Fruit fly (Drosophila melanogaster) whole organism, prepupa: ENCODE data around the gene Osi18.

Experiments
- CG10631 ChIP-seq: fragments of 200-800 bp; sonication (Bioruptor generic); optimal IDR thresholded peaks from 2 replicates; lab custom pipeline; 2016; ENCODE audit warnings: missing biosample characterization, missing genetic modification characterization
- CG11294 ChIP-seq: fragments of 200-800 bp; sonication (Bioruptor generic); IDR thresholded peaks from 2 replicates; pipeline ENCODE4 v1.3.6; 2022; ENCODE audit warnings: missing biosample characterization, missing genetic modification characterization
- CG11762 ChIP-seq: fragments of 200-800 bp; sonication (Bioruptor generic); optimal IDR thresholded peaks from 3 replicates; lab custom pipeline; 2016; ENCODE audit warnings: missing biosample characterization, missing genetic modification characterization; ENCODE audit not compliant: insufficient read depth
- CG15336 ChIP-seq: fragments of 200-800 bp; sonication (Bioruptor generic); IDR thresholded peaks from 2 replicates; pipeline ENCODE4 v1.3.6; 2022; ENCODE audit warnings: missing biosample characterization, missing genetic modification characterization
- CG3032 ChIP-seq: fragments of 200-800 bp; optimal IDR thresholded peaks from 2 replicates; lab custom pipeline; 2019; ENCODE audit warnings: missing biosample characterization, mild to moderate bottlenecking, missing genetic modification characterization, moderate library complexity
- CG8319 ChIP-seq: fragments of 200-800 bp; sonication (Bioruptor generic); optimal IDR thresholded peaks from 3 replicates; lab custom pipeline; 2016; ENCODE audit warnings: missing biosample characterization, missing genetic modification characterization
- Gug ChIP-seq: fragments of 200-800 bp; sonication (Bioruptor generic); IDR thresholded peaks from 2 replicates; pipeline ENCODE4 v1.3.6; 2022; ENCODE audit warnings: missing biosample characterization, missing genetic modification characterization
- Hr39 ChIP-seq: fragments of 200-800 bp; sonication (Bioruptor generic); optimal IDR thresholded peaks from 2 replicates; lab custom pipeline; 2016; ENCODE audit warnings: missing biosample characterization, missing genetic modification characterization
- Lpt ChIP-seq: fragments of 200-800 bp; sonication (Bioruptor generic); optimal IDR thresholded peaks from 3 replicates; lab custom pipeline; 2016; ENCODE audit warnings: missing biosample characterization, missing genetic modification characterization
- Sox14 ChIP-seq: fragments of 200-800 bp; sonication (Bioruptor generic); optimal IDR thresholded peaks from 3 replicates; lab custom pipeline; 2016; ENCODE audit warnings: missing biosample characterization, missing genetic modification characterization
- Sox15 ChIP-seq: fragments of 200-800 bp; sonication (Bioruptor generic); optimal IDR thresholded peaks from 3 replicates; lab custom pipeline; 2016; ENCODE audit warnings: missing biosample characterization, missing genetic modification characterization
- achi ChIP-seq: fragments of 200-800 bp; sonication (Bioruptor generic); optimal IDR thresholded peaks from 3 replicates; lab custom pipeline; 2016; ENCODE audit warnings: missing biosample characterization, missing genetic modification characterization
- acj6 ChIP-seq: fragments of 200-800 bp; sonication (Bioruptor generic); optimal IDR thresholded peaks from 3 replicates; lab custom pipeline; 2016; ENCODE audit warnings: missing biosample characterization, missing genetic modification characterization
- cyc ChIP-seq: fragments of 200-800 bp; sonication (Bioruptor generic); optimal IDR thresholded peaks from 3 replicates; lab custom pipeline; 2016; ENCODE audit warnings: missing biosample characterization, missing genetic modification characterization
- dac ChIP-seq: fragments of 200-800 bp; sonication (Bioruptor generic); optimal IDR thresholded peaks from 2 replicates; lab custom pipeline; 2017; ENCODE audit warnings: missing biosample characterization, mild to moderate bottlenecking, missing genetic modification characterization
- dsx ChIP-seq: fragments of 200-800 bp; optimal IDR thresholded peaks from 3 replicates; lab custom pipeline; 2019; ENCODE audit warnings: missing biosample characterization, mild to moderate bottlenecking, missing genetic modification characterization, moderate library complexity; ENCODE audit not compliant: poor library complexity, severe bottlenecking
- esn ChIP-seq: fragments of 200-800 bp; sonication (Bioruptor generic); optimal IDR thresholded peaks from 2 replicates; lab custom pipeline; 2016; ENCODE audit warnings: missing biosample characterization, mild to moderate bottlenecking, missing genetic modification characterization, moderate library complexity
- salr ChIP-seq, 2 experiments: fragments of 200-800 bp; sonication (Bioruptor generic); optimal IDR thresholded peaks; 3 replicates each; lab custom pipeline; 2016 to 2018; ENCODE audit warnings: missing biosample characterization in 2 of 2, missing genetic modification characterization in 2 of 2, mild to moderate bottlenecking in 1 of 2

The Osi18 gene

DNA sequence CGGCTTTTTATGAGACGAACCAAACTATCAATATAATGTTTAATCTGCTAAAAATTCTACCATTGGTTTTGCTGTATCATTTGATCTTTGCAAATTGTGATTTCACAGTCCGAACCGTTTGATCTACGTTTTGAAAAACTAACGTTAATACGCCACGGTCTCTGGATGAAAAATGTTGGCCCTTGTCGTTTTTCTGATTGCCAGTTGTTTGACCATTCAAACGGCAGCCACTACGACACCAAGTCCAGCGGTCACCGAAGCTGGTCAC is 44.2 kb downstream of the Osi18 start, which contains the start of gene CG42564:
Gene CG42564 (plus strand): TSS at position 169 of the 268 bp plus-strand sequence.
- TF ChIP-seq CG15336 (GFP tag; lab: Robert Waterston, UW) (no peak), esn (peak; percentile 33)

- TF ChIP-seq CG8319 (GFP tag; lab: Kevin White, UChicago) (no peak), achi (GFP tag; lab: Kevin White, UChicago) (no peak), acj6 (GFP tag; lab: Kevin White, UChicago) (no peak), CG11762 (GFP tag; lab: Kevin White, UChicago) (no peak), salr (GFP tag; optimal IDR thresholded peaks at IDR 0.05; lab: Kevin White, UChicago) (no peak), dsx (GFP tag; lab: Kevin White, UChicago) (no peak), Hr39 (no peak), Sox15 (GFP tag; lab: Kevin White, UChicago) (no peak), CG11294 (no peak)
Observed at dm6 chr3R:6375944-6376343, 45.9 kb downstream of the Osi18 start, which contains the start of gene CRAT. Gene CRAT, minus strand, starts transcription at chr3R:6376044.

DNA sequence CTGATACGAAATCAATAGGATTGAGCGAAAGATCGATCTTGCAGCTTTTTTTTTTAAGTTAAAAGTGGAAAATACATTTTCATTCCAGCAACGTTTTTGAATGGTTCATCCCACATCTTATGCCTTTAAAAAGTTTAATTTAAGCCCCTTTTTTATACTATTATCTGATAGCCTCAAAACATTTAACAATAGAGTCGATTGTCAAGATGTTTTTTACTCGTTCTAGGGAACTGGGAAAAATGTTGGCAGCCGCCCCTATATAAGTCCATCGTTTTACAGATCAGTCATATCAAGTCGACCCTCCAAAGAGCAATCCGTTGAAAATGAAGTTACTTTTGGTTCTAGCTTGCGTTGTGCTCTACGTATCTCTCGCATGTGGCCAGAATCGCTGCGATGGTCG is 47.4 kb downstream of the Osi18 start, which contains the start of gene CG42537:
Gene CG42537 (plus strand): TSS at position 301 of the 400 bp plus-strand sequence.
- no peak for TF ChIP-seq dac (GFP tag; lab: Kevin White, UChicago)
- TF ChIP-seq CG10631 (GFP tag; lab: Kevin White, UChicago): no peak
- no peak for TF ChIP-seq Lpt

dm6 chr3R:6380129-6380528 is 50.1 kb downstream of the Osi18 start, which contains the start of the genes CG1024 and TfIIFalpha:
Gene CG1024, minus strand, starts transcription at chr3R:6380328.
Gene TfIIFalpha, plus strand, starts transcription at chr3R:6380467.
- TF ChIP-seq esn: peak; percentile 41
- peak; percentile 10 for TF ChIP-seq Sox14 (GFP tag; lab: Kevin White, UChicago)
- TF ChIP-seq CG3032 (tag; lab: Kevin White, UChicago): peak; percentile 22
- TF ChIP-seq Gug (GFP tag; lab: Robert Waterston, UW): no peak
- TF ChIP-seq cyc (GFP tag; lab: Kevin White, UChicago): peak; percentile 4
